Worm (Caenorhabditis elegans): Measurements from ENCODE around the gene csa-1.

DNA sequence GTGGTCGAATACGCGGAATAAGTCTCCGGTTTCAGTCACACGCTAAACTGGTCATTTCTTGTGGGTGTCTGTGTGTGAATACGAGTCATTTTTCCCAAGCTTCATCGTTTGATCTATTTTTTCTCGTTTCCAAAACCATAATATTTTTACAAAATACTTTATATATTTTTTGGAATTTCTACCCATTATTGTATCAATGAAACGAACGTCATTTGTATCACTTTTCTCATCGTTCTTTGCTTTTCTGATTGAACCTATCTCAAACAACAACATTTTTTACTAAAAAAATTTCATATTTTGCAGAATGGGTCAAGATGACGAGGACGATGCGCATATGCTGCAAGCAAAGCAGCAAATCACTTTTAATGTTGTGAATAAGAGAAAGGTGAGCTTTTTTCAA is 38.7 kb upstream of the csa-1 start, which contains the start of gene mel-11:
- no peak for TF ChIP-seq ets-5 (GFP tag; IDR thresholded peaks at IDR 0.05)
- TF ChIP-seq aly-2 (tag; optimal IDR thresholded peaks at IDR 0.05): no peak
- TF ChIP-seq nhr-237 (tag; optimal IDR thresholded peaks at IDR 0.05): no peak

Data from whole organism, L1 larva.